Fruit fly (Drosophila melanogaster): ENCODE results near the gene CG5880.

Gene CG5880

DNA sequence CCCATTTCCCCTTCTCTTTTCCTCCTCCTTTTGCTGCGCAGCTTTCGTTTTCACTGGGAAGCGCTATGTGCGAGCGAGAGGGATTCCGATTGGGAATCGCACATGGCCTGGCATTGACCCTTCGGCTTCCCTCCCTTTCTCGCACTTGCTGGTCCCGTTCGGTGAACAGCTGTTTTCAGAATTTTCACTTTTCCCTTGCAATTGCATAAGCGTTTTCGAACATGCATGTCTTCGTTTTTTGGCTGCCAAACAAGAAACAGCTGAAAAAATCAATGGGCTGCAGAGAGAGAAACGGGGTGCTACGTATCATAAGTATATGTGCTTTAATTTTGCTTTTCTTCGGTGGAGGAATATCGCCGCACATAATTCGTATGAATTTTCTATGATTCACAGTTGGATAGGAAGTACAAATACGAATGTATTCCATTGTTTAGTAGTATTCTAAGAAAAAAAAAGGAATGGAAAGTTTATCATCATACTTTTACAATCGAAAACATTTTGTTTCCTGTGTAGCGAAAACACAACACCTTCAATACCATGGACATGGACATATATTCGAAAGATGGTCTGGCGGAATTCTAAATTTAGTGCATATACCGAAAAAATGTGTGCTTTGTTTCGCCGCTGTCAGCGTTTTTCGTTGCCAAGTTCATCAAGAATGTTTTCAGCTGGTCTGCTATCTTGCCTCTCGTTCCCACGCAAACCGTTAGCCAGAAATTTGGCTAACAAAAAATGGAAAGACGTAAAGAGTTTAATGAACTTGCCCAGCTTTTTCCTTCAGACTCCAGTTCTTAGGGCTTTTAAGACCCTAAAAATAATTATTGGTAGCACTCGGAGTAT is 35.8 kb downstream of the CG5880 start (continued):
- TF ChIP-seq NK7.1 (GFP tag; optimal IDR thresholded peaks at IDR 0.05) (peak; percentile 17), CG7928 (GFP tag; optimal IDR thresholded peaks at IDR 0.05) (no peak), Neu2 (GFP tag; optimal IDR thresholded peaks at IDR 0.05; ENCODE audit: borderline replicate concordance) (no peak), lmd (GFP tag; IDR thresholded peaks at IDR 0.05) (peak; percentile 78), sim (GFP tag; IDR thresholded peaks at IDR 0.05) (no peak), Opbp (GFP tag; IDR thresholded peaks at IDR 0.05; ENCODE audit: partially characterized antibody) (no peak), ab (GFP tag; optimal IDR thresholded peaks at IDR 0.05) (no peak), CG16815 (GFP tag; optimal IDR thresholded peaks at IDR 0.05) (no peak), CG7839 (tag; optimal IDR thresholded peaks at IDR 0.05) (peak; percentile 57), gt (GFP tag; IDR thresholded peaks at IDR 0.05) (no peak), CG9932 (GFP tag; IDR thresholded peaks at IDR 0.05) (peak; percentile 64), dysf (GFP tag; IDR thresholded peaks at IDR 0.05) (peak; percentile 67; the same call in 2 of the 3 replicates), CG1792 (GFP tag; optimal IDR thresholded peaks at IDR 0.05) (no peak), CG34224 (GFP tag; IDR thresholded peaks at IDR 0.05; ENCODE audit: partially characterized antibody) (no peak), Dad (GFP tag; optimal IDR thresholded peaks at IDR 0.05) (no peak), Meics (GFP tag; optimal IDR thresholded peaks at IDR 0.05) (peak; percentile 63), odd (GFP tag; optimal IDR thresholded peaks at IDR 0.05) (no peak), CG15514 (GFP tag; optimal IDR thresholded peaks at IDR 0.05) (peak; percentile 37), CG10366 (GFP tag; IDR thresholded peaks at IDR 0.05) (0 out of 2 replicates have a peak, but pooled peaks have one; percentile 18), ac (GFP tag; optimal IDR thresholded peaks at IDR 0.05) (no peak), Ptx1 (GFP tag; IDR thresholded peaks at IDR 0.05) (peak; percentile 54), sd (tag; optimal IDR thresholded peaks at IDR 0.05) (peak; percentile 59), CG14965 (GFP tag; optimal IDR thresholded peaks at IDR 0.05; ENCODE audit: borderline replicate concordance) (no peak), CG17361 (GFP tag; IDR thresholded peaks at IDR 0.05) (peak; percentile 71), CG12659 (GFP tag; optimal IDR thresholded peaks at IDR 0.05) (peak; percentile 34), ase (GFP tag; IDR thresholded peaks at IDR 0.05) (no peak), CG7357 (GFP tag; IDR thresholded peaks at IDR 0.05) (0 out of 3 replicates have a peak, but pooled peaks have one; percentile 22), lab (GFP tag; optimal IDR thresholded peaks at IDR 0.05) (peak; percentile 54), CG12104 (GFP tag; optimal IDR thresholded peaks at IDR 0.05) (no peak), CG2875 (GFP tag; optimal IDR thresholded peaks at IDR 0.05) (no peak), inv (GFP tag; IDR thresholded peaks at IDR 0.05; ENCODE audit: partially characterized antibody) (no peak), z (GFP tag; IDR thresholded peaks at IDR 0.05) (no peak), MBD-R2 (GFP tag; IDR thresholded peaks at IDR 0.05) (no peak; the same call in 1 of the 2 replicates), CG8944 (GFP tag; optimal IDR thresholded peaks at IDR 0.05) (no peak), da (GFP tag; optimal IDR thresholded peaks at IDR 0.05) (no peak), CG6813 (GFP tag; optimal IDR thresholded peaks at IDR 0.05) (no peak), ap (GFP tag; IDR thresholded peaks at IDR 0.05) (no peak), CG3163 (GFP tag; optimal IDR thresholded peaks at IDR 0.05) (no peak), insv (GFP tag; optimal IDR thresholded peaks at IDR 0.05) (peak in 1 of 2 experiments; percentile 55), Hr51 (GFP tag; optimal IDR thresholded peaks at IDR 0.05) (peak in 1 of 2 experiments; percentile 66), CG31224 (GFP tag; IDR thresholded peaks at IDR 0.05) (0 out of 2 replicates have a peak, but pooled peaks have one; percentile 23), Kr (GFP tag; optimal IDR thresholded peaks at IDR 0.05) (no peak), Ada2b (GFP tag; IDR thresholded peaks at IDR 0.05) (peak; percentile 16; the same call in 1 of the 2 replicates), pros (GFP tag; optimal IDR thresholded peaks at IDR 0.05) (no peak), h (optimal IDR thresholded peaks at IDR 0.05) (no peak), CG4404 (GFP tag; IDR thresholded peaks at IDR 0.05) (no peak), Oaz (GFP tag; IDR thresholded peaks at IDR 0.05) (no peak), fd3F (GFP tag; optimal IDR thresholded peaks at IDR 0.05) (peak; percentile 43), fd64A (GFP tag; optimal IDR thresholded peaks at IDR 0.05) (peak; percentile 1)

Measured in whole organism, embryonic.